Fruit fly (Drosophila melanogaster) whole organism, embryonic: ENCODE measurements around the gene CG32857.
"Not testable (repeated sequence)": the region's sequence is repeated elsewhere in the genome, so short reads cannot be mapped to it uniquely, and the experiment has no call there.

Experiments used
- Atf6 ChIP-seq: fragments of 200-800 bp; sonication (Bioruptor generic); IDR thresholded peaks from 2 replicates; pipeline ENCODE4 v1.3.6; 2022; ENCODE audit warnings: missing biosample characterization, missing genetic modification characterization
- CG10959 ChIP-seq: fragments of 200-800 bp; sonication (Bioruptor generic); IDR thresholded peaks from 2 replicates; pipeline ENCODE4 v1.3.6; 2022; ENCODE audit warnings: missing biosample characterization, missing genetic modification characterization
- CG11456 ChIP-seq: fragments of 200-800 bp; sonication (Bioruptor generic); IDR thresholded peaks from 3 replicates; pipeline ENCODE4 v1.3.6; 2022; ENCODE audit warnings: missing biosample characterization, missing genetic modification characterization
- CG12071 ChIP-seq: fragments of 200-800 bp; sonication (Bioruptor generic); optimal IDR thresholded peaks from 3 replicates; lab custom pipeline; 2018; ENCODE audit warnings: missing biosample characterization, mild to moderate bottlenecking, missing genetic modification characterization
- CG13424 ChIP-seq: fragments of 200-800 bp; sonication (Bioruptor generic); optimal IDR thresholded peaks from 2 replicates; lab custom pipeline; 2019; ENCODE audit warnings: missing biosample characterization, mild to moderate bottlenecking, missing genetic modification characterization, moderate library complexity
- CG14710 ChIP-seq: fragments of 200-800 bp; sonication (Bioruptor generic); optimal IDR thresholded peaks from 3 replicates; lab custom pipeline; 2019; ENCODE audit warnings: missing biosample characterization, mild to moderate bottlenecking, missing genetic modification characterization, moderate library complexity
- CG1603 ChIP-seq: fragments of 200-800 bp; sonication (Bioruptor generic); optimal IDR thresholded peaks from 2 replicates; lab custom pipeline; 2019; ENCODE audit warnings: missing biosample characterization, mild to moderate bottlenecking, missing genetic modification characterization, moderate library complexity
- CG16815 ChIP-seq: fragments of 200-800 bp; sonication (Bioruptor generic); optimal IDR thresholded peaks from 3 replicates; lab custom pipeline; 2017; ENCODE audit warnings: missing biosample characterization, mild to moderate bottlenecking, missing genetic modification characterization
- CG18599 ChIP-seq: fragments of 200-800 bp; sonication (Bioruptor generic); optimal IDR thresholded peaks from 3 replicates; lab custom pipeline; 2017; ENCODE audit warnings: missing biosample characterization, missing genetic modification characterization, mild to moderate bottlenecking, moderate library complexity, missing genetic modification reagents
- CG2875 ChIP-seq: fragments of 200-800 bp; sonication (Bioruptor generic); optimal IDR thresholded peaks from 2 replicates; lab custom pipeline; 2017; ENCODE audit warnings: missing biosample characterization, mild to moderate bottlenecking, missing genetic modification characterization, missing genetic modification reagents
- CG32767 ChIP-seq: fragments of 200-800 bp; sonication (Bioruptor generic); IDR thresholded peaks from 2 replicates; pipeline ENCODE4 v1.3.6; 2022; ENCODE audit warnings: missing biosample characterization, missing genetic modification characterization
- CG34224 ChIP-seq: fragments of 200-800 bp; sonication (Bioruptor generic); IDR thresholded peaks from 3 replicates; pipeline ENCODE4 v1.3.6; 2022; ENCODE audit warnings: missing biosample characterization, missing genetic modification characterization; ENCODE audit not compliant: partially characterized antibody
- CG4617 ChIP-seq: fragments of 200-800 bp; sonication (Bioruptor generic); optimal IDR thresholded peaks from 3 replicates; lab custom pipeline; 2016; ENCODE audit warnings: missing biosample characterization, missing genetic modification characterization, borderline replicate concordance
- Dad ChIP-seq: fragments of 200-800 bp; sonication (Bioruptor generic); optimal IDR thresholded peaks from 3 replicates; lab custom pipeline; 2016; ENCODE audit warnings: missing biosample characterization, missing genetic modification characterization
- Dbx ChIP-seq: fragments of 200-800 bp; sonication (Bioruptor generic); IDR thresholded peaks from 3 replicates; pipeline ENCODE4 v1.3.6; 2022; ENCODE audit warnings: missing biosample characterization, missing genetic modification characterization
- Dp ChIP-seq: fragments of 200-800 bp; sonication (Bioruptor generic); optimal IDR thresholded peaks from 2 replicates; lab custom pipeline; 2018; ENCODE audit warnings: missing biosample characterization, mild to moderate bottlenecking, missing genetic modification characterization, moderate library complexity
- Elba2 ChIP-seq: fragments of 200-800 bp; sonication (Bioruptor generic); optimal IDR thresholded peaks from 3 replicates; lab custom pipeline; 2016; ENCODE audit warnings: missing biosample characterization, missing genetic modification characterization
- HmgD ChIP-seq: fragments of 200-800 bp; sonication (Bioruptor generic); optimal IDR thresholded peaks from 3 replicates; lab custom pipeline; 2016; ENCODE audit warnings: missing biosample characterization, missing genetic modification characterization
- Hmr ChIP-seq: fragments of 200-800 bp; sonication (Bioruptor generic); optimal IDR thresholded peaks from 3 replicates; lab custom pipeline; 2017; ENCODE audit warnings: mild to moderate bottlenecking, missing biosample characterization, missing genetic modification reagents, missing genetic modification characterization
- Hr3 ChIP-seq: fragments of 200-800 bp; sonication (Bioruptor generic); optimal IDR thresholded peaks from 3 replicates; lab custom pipeline; 2016; ENCODE audit warnings: missing biosample characterization, missing genetic modification characterization
- Hr78 ChIP-seq, 2 experiments: fragments of 200-800 bp in 1 of 2; fragments of >200 bp in 1 of 2; sonication (Bioruptor generic) in 1 of 2; optimal IDR thresholded peaks; 2 replicates each; lab custom pipeline; 2017 to 2019; ENCODE audit warnings: missing biosample characterization in 2 of 2, missing genetic modification characterization in 2 of 2, mild to moderate bottlenecking in 1 of 2, moderate library complexity in 1 of 2
- Lim3 ChIP-seq: fragments of 200-800 bp; sonication (Bioruptor generic); IDR thresholded peaks from 2 replicates; pipeline ENCODE4 v1.3.6; 2022; ENCODE audit warnings: missing biosample characterization, missing genetic modification characterization
- MBD-R2 ChIP-seq: fragments of 200-800 bp; sonication (Bioruptor generic); IDR thresholded peaks from 2 replicates; pipeline ENCODE4 v1.3.6; 2022; ENCODE audit warnings: missing biosample characterization, missing genetic modification characterization
- Mrtf ChIP-seq: fragments of 200-800 bp; sonication (Bioruptor generic); IDR thresholded peaks from 3 replicates; pipeline ENCODE4 v1.3.6; 2022; ENCODE audit warnings: missing biosample characterization, missing genetic modification characterization
- PHDP ChIP-seq: fragments of 200-800 bp; sonication (Bioruptor generic); optimal IDR thresholded peaks from 3 replicates; lab custom pipeline; 2018; ENCODE audit warnings: missing biosample characterization, mild to moderate bottlenecking, missing genetic modification characterization, moderate library complexity
- Ravus ChIP-seq: fragments of 200-800 bp; sonication (Bioruptor generic); IDR thresholded peaks from 2 replicates; pipeline ENCODE4 v1.3.6; 2022; ENCODE audit warnings: missing biosample characterization, missing genetic modification characterization
- Sry-β ChIP-seq: fragments of 200-800 bp; sonication (Bioruptor generic); optimal IDR thresholded peaks from 2 replicates; lab custom pipeline; 2018; ENCODE audit warnings: missing biosample characterization, mild to moderate bottlenecking, missing genetic modification characterization, moderate library complexity
- Xrp1 ChIP-seq: fragments of 200-800 bp; sonication (Bioruptor generic); IDR thresholded peaks from 2 replicates; pipeline ENCODE4 v1.3.6; 2022; ENCODE audit warnings: missing biosample characterization, missing genetic modification characterization
- ap ChIP-seq: fragments of 200-800 bp; sonication (Bioruptor generic); IDR thresholded peaks from 2 replicates; pipeline ENCODE4 v1.3.6; 2022; ENCODE audit warnings: missing biosample characterization, missing genetic modification characterization
- cg ChIP-seq: fragments of 200-800 bp; sonication (Bioruptor generic); optimal IDR thresholded peaks from 3 replicates; lab custom pipeline; 2019; ENCODE audit warnings: missing biosample characterization, mild to moderate bottlenecking, missing genetic modification characterization, moderate library complexity
- fd96Cb ChIP-seq: fragments of 200-800 bp; sonication (Bioruptor generic); optimal IDR thresholded peaks from 2 replicates; lab custom pipeline; 2018; ENCODE audit warnings: missing biosample characterization, mild to moderate bottlenecking, missing genetic modification characterization, moderate library complexity
- hkb ChIP-seq, 2 experiments: fragments of 200-800 bp in 1 of 2; fragments of >200 bp in 1 of 2; sonication (Bioruptor generic) in 1 of 2; IDR thresholded peaks in 1 of 2; optimal IDR thresholded peaks in 1 of 2; 2 replicates each; pipeline versions ENCODE4 v1.3.6 to Lab custom; 2017 to 2022; ENCODE audit warnings: missing biosample characterization in 1 of 2, missing genetic modification characterization in 1 of 2
- jing ChIP-seq: fragments of 200-800 bp; sonication (Bioruptor generic); optimal IDR thresholded peaks from 2 replicates; lab custom pipeline; 2018; ENCODE audit warnings: missing biosample characterization, mild to moderate bottlenecking, missing genetic modification characterization
- kni ChIP-seq: fragments of 200-800 bp; sonication (Bioruptor generic); optimal IDR thresholded peaks from 3 replicates; lab custom pipeline; 2017; ENCODE audit warnings: mild to moderate bottlenecking, missing biosample characterization, missing genetic modification reagents, missing genetic modification characterization
- row ChIP-seq: fragments of 200-800 bp; sonication (Bioruptor generic); IDR thresholded peaks from 3 replicates; pipeline ENCODE4 v1.3.6; 2022; ENCODE audit warnings: missing biosample characterization, missing genetic modification characterization
- sima ChIP-seq: fragments of 200-800 bp; sonication (Bioruptor generic); optimal IDR thresholded peaks from 2 replicates; lab custom pipeline; 2016; ENCODE audit warnings: missing biosample characterization, missing genetic modification characterization
- slp2 ChIP-seq: fragments of 200-800 bp; sonication (Bioruptor generic); optimal IDR thresholded peaks from 2 replicates; lab custom pipeline; 2016; ENCODE audit warnings: missing biosample characterization, missing genetic modification characterization
- tx ChIP-seq: fragments of 200-800 bp; sonication (Bioruptor generic); optimal IDR thresholded peaks from 2 replicates; lab custom pipeline; 2016; ENCODE audit warnings: missing biosample characterization, missing genetic modification characterization
- vfl ChIP-seq: fragments of 200-800 bp; sonication (Bioruptor generic); optimal IDR thresholded peaks from 2 replicates; lab custom pipeline; 2016; ENCODE audit warnings: missing biosample characterization, missing genetic modification characterization
- vnd ChIP-seq: fragments of 200-800 bp; sonication (Bioruptor generic); IDR thresholded peaks from 3 replicates; pipeline ENCODE4 v1.3.6; 2022; ENCODE audit warnings: missing biosample characterization, missing genetic modification characterization; ENCODE audit not compliant: partially characterized antibody
- wor ChIP-seq: fragments of 200-800 bp; sonication (Bioruptor generic); IDR thresholded peaks from 2 replicates; pipeline ENCODE4 v1.3.6; 2022; ENCODE audit warnings: missing biosample characterization, missing genetic modification characterization
- zen ChIP-seq: fragments of 200-800 bp; sonication (Bioruptor generic); optimal IDR thresholded peaks from 3 replicates; lab custom pipeline; 2018; ENCODE audit warnings: missing biosample characterization, mild to moderate bottlenecking, missing genetic modification characterization, moderate library complexity

CG32857 gene

dm6 chrX:21621004-21621403 is 3.6 kb upstream of the CG32857 start, which contains the start of gene CG32819:
CG32819 (minus strand) TSS chrX:21621104.
- not testable (repeated sequence) for TF ChIP-seq Lim3 (GFP tag; lab: Robert Waterston, UW); vfl (GFP tag; lab: Kevin White, UChicago); CG34224 (GFP tag; lab: Robert Waterston, UW)
- TF ChIP-seq, all 482 proteins: peak for 0; not testable (repeated sequence) for 482

- TF ChIP-seq CG32767 (GFP tag; lab: Robert Waterston, UW); CG2875 (GFP tag; lab: Kevin White, UChicago); Dad (GFP tag; lab: Kevin White, UChicago): not testable (repeated sequence)
- TF ChIP-seq, all 482 proteins: peak for 0; not testable (repeated sequence) for 482
These were observed 2.3 kb downstream of the CG32857 start, which contains the start of gene CG32820 for dm6 chrX:21615139-21615538. CG32820 (minus strand) TSS chrX:21615239.

dm6 chrX:21611426-21611825 is 6.0 kb downstream of the CG32857 start, which contains the start of gene CG33502:
CG33502 (minus strand) TSS chrX:21611526.
- not testable (repeated sequence) for TF ChIP-seq CG14710, Hmr, Xrp1

dm6 chrX:21608820-21609219 is 8.6 kb downstream of the CG32857 start, which contains the start of gene CG17450:
CG17450 (minus strand) TSS chrX:21608920.
- not testable (repeated sequence) for TF ChIP-seq Ravus (GFP tag; lab: Robert Waterston, UW); fd96Cb (tag; lab: Kevin White, UChicago); wor (GFP tag; lab: Robert Waterston, UW)

dm6 chrX:21605514-21605913 is 11.9 kb downstream of the CG32857 start:
- TF ChIP-seq CG12071 (no peak), vnd (GFP tag; lab: Robert Waterston, UW) (peak; percentile 59; the same call in 2 of the 3 replicates), slp2 (GFP tag; lab: Kevin White, UChicago) (no peak), kni (GFP tag; lab: Kevin White, UChicago) (no peak), CG16815 (no peak), Hr3 (no peak), Sry-β (GFP tag; lab: Kevin White, UChicago) (no peak), Dp (GFP tag; lab: Kevin White, UChicago) (peak; percentile 47), Mrtf (no peak), CG10959 (GFP tag; lab: Robert Waterston, UW) (no peak), Dbx (GFP tag; lab: Robert Waterston, UW) (no peak), MBD-R2 (GFP tag; lab: Robert Waterston, UW) (peak; percentile 42; the same call in 1 of the 2 replicates), hkb (optimal IDR thresholded peaks at IDR 0.05; lab: Kevin White, UChicago) (no peak), hkb (GFP tag; IDR thresholded peaks at IDR 0.05; lab: Robert Waterston, UW) (no peak), row (GFP tag; lab: Robert Waterston, UW) (no peak), CG4617 (GFP tag; lab: Kevin White, UChicago) (no peak), CG11456 (no peak), jing (GFP tag; lab: Kevin White, UChicago) (no peak), cg (GFP tag; lab: Kevin White, UChicago) (peak; percentile 49), Elba2 (GFP tag; lab: Kevin White, UChicago) (peak; percentile 71), Atf6 (GFP tag; lab: Robert Waterston, UW) (no peak), Hr78 (GFP tag; optimal IDR thresholded peaks at IDR 0.05; lab: Kevin White, UChicago) (no peak), HmgD (GFP tag; lab: Kevin White, UChicago) (no peak), PHDP (no peak), CG13424 (tag; lab: Kevin White, UChicago) (no peak), tx (GFP tag; lab: Kevin White, UChicago) (no peak), sima (GFP tag; lab: Kevin White, UChicago) (no peak), CG1603 (peak; percentile 20), ap (GFP tag; lab: Robert Waterston, UW) (no peak), zen (peak; percentile 23), vfl (GFP tag; lab: Kevin White, UChicago) (no peak), CG18599 (no peak)
